Worm (Caenorhabditis elegans) whole organism, dauer: ENCODE measurements around the gene acd-4.

ENCODE experiments used
- unc-62 ChIP-seq: sonication (generic microtip); optimal IDR thresholded peaks from 2 replicates; lab custom pipeline; 2017; ENCODE audit warnings: missing biosample characterization, missing genetic modification reagents, missing genetic modification characterization

acd-4 gene

ce11 chrV:8618738-8619137 lies 19.3 kb upstream of the acd-4 start, which contains the start of gene grd-5:
Gene grd-5 (plus strand): TSS chrV:8619032.
- TF ChIP-seq unc-62 (GFP tag; lab: Kevin White, UChicago): no peak

- no peak for TF ChIP-seq unc-62 (GFP tag; lab: Kevin White, UChicago)
These were observed 16.8 kb upstream of the acd-4 start, which contains the start of gene idpc-2 for ce11 chrV:8621213-8621612. Gene idpc-2 (minus strand): TSS chrV:8621313.

ce11 chrV:8622314-8622713 lies 15.7 kb upstream of the acd-4 start, which contains the start of gene F41E6.1:
Gene F41E6.1 (plus strand): TSS chrV:8622614.
- TF ChIP-seq unc-62 (GFP tag; lab: Kevin White, UChicago): no peak

ce11 chrV:8623754-8624153 lies 14.3 kb upstream of the acd-4 start, which contains the start of gene F41E6.17:
Gene F41E6.17 (plus strand): TSS chrV:8624101.
- no peak for TF ChIP-seq unc-62 (GFP tag; lab: Kevin White, UChicago)

ce11 chrV:8626406-8626805 lies 11.6 kb upstream of the acd-4 start:
- TF ChIP-seq unc-62 (GFP tag; lab: Kevin White, UChicago): no peak

- no peak for TF ChIP-seq unc-62 (GFP tag; lab: Kevin White, UChicago)
These were observed 10.4 kb upstream of the acd-4 start for ce11 chrV:8627580-8627979.

ce11 chrV:8629029-8629428 lies 9.0 kb upstream of the acd-4 start, which contains the start of gene F41E6.12:
Gene F41E6.12 (minus strand): TSS chrV:8629129.
- TF ChIP-seq unc-62 (GFP tag; lab: Kevin White, UChicago): no peak

- TF ChIP-seq unc-62 (GFP tag; lab: Kevin White, UChicago): no peak
These were observed 6.7 kb upstream of the acd-4 start, which contains the start of gene atg-18 for ce11 chrV:8631277-8631765. Gene atg-18 (minus strand): TSS chrV:8631327.

ce11 chrV:8632788-8633187 lies 5.2 kb upstream of the acd-4 start:
- TF ChIP-seq unc-62 (GFP tag; lab: Kevin White, UChicago): no peak

- no peak for TF ChIP-seq unc-62 (GFP tag; lab: Kevin White, UChicago)
These were observed 2.4 kb upstream of the acd-4 start, which contains the start of gene oac-29 for ce11 chrV:8635575-8635974. Gene oac-29 (minus strand): TSS chrV:8635675.

- no peak for TF ChIP-seq unc-62 (GFP tag; lab: Kevin White, UChicago)
These were observed 1.1 kb upstream of the acd-4 start, which contains the start of gene grl-12 for ce11 chrV:8636907-8637306. Gene grl-12 (minus strand): TSS chrV:8637007.

ce11 chrV:8641266-8641665 lies 3.2 kb downstream of the acd-4 start, which contains the start of gene F28A12.3:
Gene F28A12.3 (minus strand): TSS chrV:8641366.
- TF ChIP-seq unc-62 (GFP tag; lab: Kevin White, UChicago): no peak

- TF ChIP-seq unc-62 (GFP tag; lab: Kevin White, UChicago): no peak
These were observed 5.1 kb downstream of the acd-4 start, which contains the start of gene asp-13 for ce11 chrV:8643093-8643492. Gene asp-13 (minus strand): TSS chrV:8643193.

- no peak for TF ChIP-seq unc-62 (GFP tag; lab: Kevin White, UChicago)
These were observed 10.2 kb downstream of the acd-4 start for ce11 chrV:8648251-8648650.

ce11 chrV:8650365-8650764 lies 12.3 kb downstream of the acd-4 start:
- TF ChIP-seq unc-62 (GFP tag; lab: Kevin White, UChicago): no peak

- no peak for TF ChIP-seq unc-62 (GFP tag; lab: Kevin White, UChicago)
These were observed 13.1 kb downstream of the acd-4 start for ce11 chrV:8651007-8651711.
